Fruit fly (Drosophila melanogaster) whole organism, embryonic: ENCODE results near the gene Sgs1.

Experiments
- Atf-2 ChIP-seq: fragments of 200-800 bp; sonication (Bioruptor generic); optimal IDR thresholded peaks from 2 replicates; lab custom pipeline; 2016; ENCODE audit warnings: missing biosample characterization, missing genetic modification characterization
- Awh ChIP-seq: fragments of 200-800 bp; sonication (Bioruptor generic); IDR thresholded peaks from 2 replicates; pipeline ENCODE4, ENCODE4 v1.3.6; 2022; ENCODE audit warnings: missing biosample characterization, missing genetic modification characterization
- Blimp-1 ChIP-seq: fragments of 200-800 bp; sonication (Bioruptor generic); optimal IDR thresholded peaks from 3 replicates; lab custom pipeline; 2018; ENCODE audit warnings: missing biosample characterization, missing genetic modification characterization, mild to moderate bottlenecking, moderate library complexity, missing genetic modification reagents
- CG10565 ChIP-seq: fragments of 200-800 bp; sonication (Bioruptor generic); optimal IDR thresholded peaks from 3 replicates; lab custom pipeline; 2016; ENCODE audit warnings: missing biosample characterization, mild to moderate bottlenecking, missing genetic modification characterization
- CG10654 ChIP-seq: fragments of 200-800 bp; sonication (Bioruptor generic); optimal IDR thresholded peaks from 2 replicates; lab custom pipeline; 2016; ENCODE audit warnings: missing biosample characterization, missing genetic modification characterization
- CG12219 ChIP-seq: fragments of 200-800 bp; sonication (Bioruptor generic); optimal IDR thresholded peaks from 3 replicates; lab custom pipeline; 2018; ENCODE audit warnings: missing biosample characterization, mild to moderate bottlenecking, missing genetic modification characterization
- CG13287 ChIP-seq: fragments of 200-800 bp; sonication (Bioruptor generic); IDR thresholded peaks from 2 replicates; pipeline ENCODE4 v1.3.6; 2022; ENCODE audit warnings: missing biosample characterization, missing genetic modification characterization; ENCODE audit not compliant: partially characterized antibody
- CG13296 ChIP-seq: fragments of 200-800 bp; sonication (Bioruptor generic); optimal IDR thresholded peaks from 3 replicates; lab custom pipeline; 2018; ENCODE audit warnings: missing biosample characterization, mild to moderate bottlenecking, missing genetic modification characterization
- CG14965 ChIP-seq: fragments of 200-800 bp; sonication (Bioruptor generic); optimal IDR thresholded peaks from 2 replicates; lab custom pipeline; 2016; ENCODE audit warnings: missing biosample characterization, missing genetic modification characterization, borderline replicate concordance
- CG15514 ChIP-seq: fragments of 200-800 bp; sonication (Bioruptor generic); optimal IDR thresholded peaks from 3 replicates; lab custom pipeline; 2017; ENCODE audit warnings: missing biosample characterization, missing genetic modification characterization, mild to moderate bottlenecking, moderate library complexity, missing genetic modification reagents
- CG1603 ChIP-seq: fragments of 200-800 bp; sonication (Bioruptor generic); optimal IDR thresholded peaks from 2 replicates; lab custom pipeline; 2019; ENCODE audit warnings: missing biosample characterization, mild to moderate bottlenecking, missing genetic modification characterization, moderate library complexity
- CG17186 ChIP-seq: fragments of 200-800 bp; sonication (Bioruptor generic); optimal IDR thresholded peaks from 3 replicates; lab custom pipeline; 2017; ENCODE audit warnings: missing biosample characterization, missing genetic modification reagents, missing genetic modification characterization
- CG17912 ChIP-seq: fragments of 200-800 bp; sonication (Bioruptor generic); optimal IDR thresholded peaks from 2 replicates; lab custom pipeline; 2018; ENCODE audit warnings: missing biosample characterization, mild to moderate bottlenecking, missing genetic modification characterization
- CG18599 ChIP-seq: fragments of 200-800 bp; sonication (Bioruptor generic); optimal IDR thresholded peaks from 3 replicates; lab custom pipeline; 2017; ENCODE audit warnings: missing biosample characterization, missing genetic modification characterization, mild to moderate bottlenecking, moderate library complexity, missing genetic modification reagents
- CG30403 ChIP-seq: fragments of 200-800 bp; sonication (Bioruptor generic); optimal IDR thresholded peaks from 3 replicates; lab custom pipeline; 2016; ENCODE audit warnings: missing biosample characterization, missing genetic modification characterization
- CG33213 ChIP-seq: fragments of 200-800 bp; sonication (Bioruptor generic); optimal IDR thresholded peaks from 3 replicates; lab custom pipeline; 2016; ENCODE audit warnings: missing biosample characterization, missing genetic modification characterization
- CG3726 ChIP-seq: fragments of 200-800 bp; sonication (Bioruptor generic); IDR thresholded peaks from 3 replicates; pipeline ENCODE4, ENCODE4 v1.3.6; 2022; ENCODE audit warnings: missing biosample characterization, missing genetic modification characterization
- CG42726 ChIP-seq: fragments of 200-800 bp; sonication (Bioruptor generic); IDR thresholded peaks from 2 replicates; pipeline ENCODE4 v1.3.6; 2022; ENCODE audit warnings: missing biosample characterization, missing genetic modification characterization; ENCODE audit not compliant: partially characterized antibody
- CG4424 ChIP-seq: fragments of 200-800 bp; sonication (Bioruptor generic); optimal IDR thresholded peaks from 3 replicates; lab custom pipeline; 2016; ENCODE audit warnings: missing biosample characterization, missing genetic modification characterization
- CG5180 ChIP-seq: fragments of 200-800 bp; sonication (Bioruptor generic); optimal IDR thresholded peaks from 3 replicates; lab custom pipeline; 2017; ENCODE audit warnings: missing biosample characterization, missing genetic modification characterization, mild to moderate bottlenecking, moderate library complexity, missing genetic modification reagents
- CG7556 ChIP-seq: fragments of 200-800 bp; sonication (Bioruptor generic); optimal IDR thresholded peaks from 2 replicates; lab custom pipeline; 2017; ENCODE audit warnings: missing biosample characterization, mild to moderate bottlenecking, missing genetic modification characterization
- Dip3 ChIP-seq: fragments of 200-800 bp; sonication (Bioruptor generic); optimal IDR thresholded peaks from 3 replicates; lab custom pipeline; 2016; ENCODE audit warnings: missing biosample characterization, missing genetic modification characterization
- E2f1 ChIP-seq: fragments of 200-800 bp; sonication (Bioruptor generic); IDR thresholded peaks from 2 replicates; pipeline ENCODE4 v1.3.6; 2022; ENCODE audit warnings: missing biosample characterization, missing genetic modification characterization
- Ets97D ChIP-seq: fragments of 200-800 bp; sonication (Bioruptor generic); optimal IDR thresholded peaks from 3 replicates; lab custom pipeline; 2016; ENCODE audit warnings: missing biosample characterization, missing genetic modification characterization
- H15 ChIP-seq: fragments of 200-800 bp; sonication (Bioruptor generic); IDR thresholded peaks from 3 replicates; pipeline ENCODE4 v1.3.6; 2022; ENCODE audit warnings: missing biosample characterization, missing genetic modification characterization
- H2.0 ChIP-seq: fragments of 200-800 bp; sonication (Bioruptor generic); IDR thresholded peaks from 2 replicates; pipeline ENCODE4 v1.3.6; 2022; ENCODE audit warnings: missing biosample characterization, missing genetic modification characterization
- Hmx ChIP-seq: fragments of 200-800 bp; sonication (Bioruptor generic); optimal IDR thresholded peaks from 2 replicates; lab custom pipeline; 2016; ENCODE audit warnings: missing biosample characterization, missing genetic modification characterization
- Lim3 ChIP-seq: fragments of 200-800 bp; sonication (Bioruptor generic); IDR thresholded peaks from 2 replicates; pipeline ENCODE4 v1.3.6; 2022; ENCODE audit warnings: missing biosample characterization, missing genetic modification characterization
- Lpt ChIP-seq: fragments of >200 bp; optimal IDR thresholded peaks from 2 replicates; lab custom pipeline; 2018; ENCODE audit warnings: missing biosample characterization, missing genetic modification characterization
- Meics ChIP-seq: fragments of 200-800 bp; sonication (Bioruptor generic); optimal IDR thresholded peaks from 2 replicates; lab custom pipeline; 2017; ENCODE audit warnings: missing biosample characterization, mild to moderate bottlenecking, missing genetic modification characterization
- Nf-YB ChIP-seq: fragments of 200-800 bp; sonication (Bioruptor generic); optimal IDR thresholded peaks from 3 replicates; lab custom pipeline; 2019; ENCODE audit warnings: missing biosample characterization, mild to moderate bottlenecking, missing genetic modification characterization, moderate library complexity
- Usf ChIP-seq: fragments of 200-800 bp; sonication (Bioruptor generic); optimal IDR thresholded peaks from 2 replicates; lab custom pipeline; 2017; ENCODE audit warnings: missing genotype, missing biosample characterization, missing genetic modification characterization
- az2 ChIP-seq: fragments of 200-800 bp; sonication (Bioruptor generic); optimal IDR thresholded peaks from 3 replicates; lab custom pipeline; 2016; ENCODE audit warnings: missing biosample characterization, missing genetic modification characterization
- btn ChIP-seq: fragments of 200-800 bp; sonication (Bioruptor generic); optimal IDR thresholded peaks from 2 replicates; lab custom pipeline; 2016; ENCODE audit warnings: missing biosample characterization, missing genetic modification characterization
- crp ChIP-seq, 2 experiments: fragments of 200-800 bp; sonication (Bioruptor generic); optimal IDR thresholded peaks; 2 replicates in 1 of 2; 3 replicates in 1 of 2; lab custom pipeline; 2017; ENCODE audit warnings: missing biosample characterization in 2 of 2, missing genetic modification characterization in 2 of 2, mild to moderate bottlenecking in 1 of 2, moderate library complexity in 1 of 2
- kay ChIP-seq: fragments of 200-800 bp; sonication (Bioruptor generic); optimal IDR thresholded peaks from 2 replicates; lab custom pipeline; 2016; ENCODE audit warnings: missing biosample characterization, missing genetic modification characterization
- lilli ChIP-seq: fragments of 200-800 bp; sonication (Bioruptor generic); optimal IDR thresholded peaks from 3 replicates; lab custom pipeline; 2016; ENCODE audit warnings: missing biosample characterization, missing genetic modification characterization
- mam ChIP-seq: fragments of 200-800 bp; sonication (Bioruptor generic); optimal IDR thresholded peaks from 3 replicates; lab custom pipeline; 2016; ENCODE audit warnings: missing biosample characterization, missing genetic modification characterization
- nerfin-2 ChIP-seq: fragments of 200-800 bp; sonication (Bioruptor generic); IDR thresholded peaks from 2 replicates; pipeline ENCODE4 v1.3.6; 2022; ENCODE audit warnings: missing biosample characterization, missing genetic modification characterization; ENCODE audit not compliant: partially characterized antibody
- nmo ChIP-seq: fragments of 200-800 bp; sonication (Bioruptor generic); optimal IDR thresholded peaks from 2 replicates; lab custom pipeline; 2018; ENCODE audit warnings: missing biosample characterization, mild to moderate bottlenecking, missing genetic modification characterization, moderate library complexity
- oc ChIP-seq: fragments of 200-800 bp; sonication (Bioruptor generic); optimal IDR thresholded peaks from 2 replicates; lab custom pipeline; 2018; ENCODE audit warnings: missing biosample characterization, mild to moderate bottlenecking, missing genetic modification characterization, moderate library complexity
- peb ChIP-seq: fragments of 200-800 bp; sonication (Bioruptor generic); IDR thresholded peaks from 2 replicates; pipeline ENCODE4 v1.3.6; 2022; ENCODE audit warnings: missing biosample characterization, missing genetic modification characterization
- pnt ChIP-seq: fragments of 200-800 bp; sonication (Bioruptor generic); optimal IDR thresholded peaks from 3 replicates; lab custom pipeline; 2016; ENCODE audit warnings: missing biosample characterization, missing genetic modification characterization
- pros ChIP-seq: fragments of 200-800 bp; sonication (Bioruptor generic); optimal IDR thresholded peaks from 3 replicates; lab custom pipeline; 2019; ENCODE audit warnings: missing biosample characterization, mild to moderate bottlenecking, missing genetic modification characterization, moderate library complexity
- stc ChIP-seq: fragments of 200-800 bp; sonication (Bioruptor generic); IDR thresholded peaks from 2 replicates; pipeline ENCODE4 v1.3.6; 2022; ENCODE audit warnings: missing biosample characterization, missing genetic modification characterization
- tgo ChIP-seq: fragments of 200-800 bp; sonication (Bioruptor generic); IDR thresholded peaks from 3 replicates; pipeline ENCODE4 v1.3.6; 2022; ENCODE audit warnings: missing biosample characterization, missing genetic modification characterization
- vvl ChIP-seq: fragments of 200-800 bp; sonication (Bioruptor generic); IDR thresholded peaks from 2 replicates; pipeline ENCODE4 v1.3.6; 2022; ENCODE audit warnings: missing biosample characterization, missing genetic modification characterization
- wor ChIP-seq: fragments of 200-800 bp; sonication (Bioruptor generic); IDR thresholded peaks from 2 replicates; pipeline ENCODE4 v1.3.6; 2022; ENCODE audit warnings: missing biosample characterization, missing genetic modification characterization
- yki ChIP-seq: fragments of >200 bp; optimal IDR thresholded peaks from 3 replicates; lab custom pipeline; 2018

Gene Sgs1

DNA sequence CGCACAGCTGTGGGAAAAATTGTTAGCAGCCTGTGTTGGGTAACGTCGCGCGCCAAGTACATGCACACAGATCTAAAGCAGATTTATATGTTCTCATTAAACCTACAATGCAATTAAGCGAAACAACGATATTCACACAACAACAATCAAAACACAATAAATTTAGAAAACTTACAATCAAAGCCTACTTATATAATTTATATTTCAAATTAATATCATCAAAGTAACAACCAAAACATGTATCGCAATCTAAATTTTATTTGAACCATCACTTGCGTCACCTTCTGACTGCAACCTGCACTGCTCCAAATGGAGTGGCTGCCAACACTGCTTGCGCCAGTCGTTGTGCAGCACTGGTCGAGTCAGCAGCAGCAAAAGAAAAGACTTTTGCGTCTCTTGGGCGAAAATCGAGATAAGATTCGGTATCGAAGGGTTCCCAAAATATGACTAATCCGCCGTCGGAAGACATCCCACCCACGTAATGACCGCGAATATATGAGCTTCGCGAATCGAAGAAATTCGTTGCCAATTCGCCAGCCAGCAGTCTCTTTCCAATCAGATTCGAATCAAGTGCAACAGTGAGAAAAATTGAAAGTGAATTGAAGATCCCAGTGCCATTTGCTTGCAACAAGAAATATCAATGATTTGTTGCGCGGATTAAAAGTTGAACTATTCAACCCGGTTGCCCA, 44.2 kb downstream of the Sgs1 start, which contains the start of the genes CG8892 and CG34126 (continued):
- peak; percentile 92 for TF ChIP-seq H2.0 (GFP tag; lab: Robert Waterston, UW)
- no peak for TF ChIP-seq Lpt (GFP tag; lab: Kevin White, UChicago)
- TF ChIP-seq H15 (GFP tag; lab: Robert Waterston, UW) = peak; percentile 96
- peak; percentile 92 for TF ChIP-seq Ets97D (GFP tag; lab: Kevin White, UChicago)
- peak; percentile 98 for TF ChIP-seq CG10654 (GFP tag; lab: Kevin White, UChicago)
- peak; percentile 94 for TF ChIP-seq Atf-2 (GFP tag; lab: Kevin White, UChicago)
- TF ChIP-seq Dip3 = peak; percentile 98
- TF ChIP-seq CG33213 (GFP tag; lab: Kevin White, UChicago) = peak; percentile 87
- TF ChIP-seq CG18599 (GFP tag; lab: Kevin White, UChicago) = peak; percentile 98
- TF ChIP-seq oc (tag; lab: Kevin White, UChicago) = peak; percentile 89
- peak; percentile 94 for TF ChIP-seq Hmx (GFP tag; lab: Kevin White, UChicago)
- TF ChIP-seq E2f1 (GFP tag; lab: Robert Waterston, UW) = peak; percentile 94
- TF ChIP-seq CG12219 (GFP tag; lab: Kevin White, UChicago) = peak; percentile 86
- TF ChIP-seq CG5180 (GFP tag; lab: Kevin White, UChicago) = peak; percentile 86
- peak; percentile 100 for TF ChIP-seq CG30403 (GFP tag; lab: Kevin White, UChicago)
- peak; percentile 82 for TF ChIP-seq CG17912 (GFP tag; lab: Kevin White, UChicago)
- TF ChIP-seq Awh (GFP tag; lab: Robert Waterston, UW) = peak; percentile 81
- peak; percentile 94 for TF ChIP-seq wor
- peak; percentile 97 for TF ChIP-seq Meics (GFP tag; lab: Kevin White, UChicago)
- TF ChIP-seq pros (GFP tag; lab: Kevin White, UChicago) = peak; percentile 51
- peak; percentile 97 for TF ChIP-seq pnt
- peak; percentile 96 for TF ChIP-seq kay (GFP tag; lab: Kevin White, UChicago)
- peak; percentile 30; the same call in 1 of the 2 replicates for TF ChIP-seq CG13287 (GFP tag; lab: Robert Waterston, UW)
- peak; percentile 92 for TF ChIP-seq CG10565 (GFP tag; lab: Kevin White, UChicago)
- peak; percentile 95 for TF ChIP-seq CG17186 (GFP tag; lab: Kevin White, UChicago)
- peak; percentile 85 for TF ChIP-seq CG1603
- TF ChIP-seq CG7556 = peak; percentile 97
- peak; percentile 93 for TF ChIP-seq CG15514 (GFP tag; lab: Kevin White, UChicago)
- TF ChIP-seq az2 = peak; percentile 98
- peak; percentile 93 for TF ChIP-seq peb
- peak; percentile 98 for TF ChIP-seq mam (GFP tag; lab: Kevin White, UChicago)
- peak; percentile 98 for TF ChIP-seq lilli (GFP tag; lab: Kevin White, UChicago)
- peak; percentile 97 for TF ChIP-seq tgo (GFP tag; lab: Robert Waterston, UW)
- peak; percentile 96 for TF ChIP-seq CG13296
- peak; percentile 92; the same call in 2 of the 3 replicates for TF ChIP-seq CG3726 (GFP tag; lab: Robert Waterston, UW)
- peak; percentile 98 for TF ChIP-seq nmo
- TF ChIP-seq crp (GFP tag; optimal IDR thresholded peaks at IDR 0.05; lab: Kevin White, UChicago) = peak; percentile 84 to 94
- TF ChIP-seq btn = peak; percentile 64
- peak; percentile 96 for TF ChIP-seq vvl (GFP tag; lab: Robert Waterston, UW)
- peak; percentile 88 for TF ChIP-seq stc (GFP tag; lab: Robert Waterston, UW)
- peak; percentile 61 for TF ChIP-seq CG14965 (GFP tag; lab: Kevin White, UChicago)
- TF ChIP-seq Lim3 (GFP tag; lab: Robert Waterston, UW) = peak; percentile 83
- peak; percentile 92 for TF ChIP-seq Blimp-1
- peak; percentile 99 for TF ChIP-seq CG4424
- peak; percentile 98 for TF ChIP-seq Usf (GFP tag; lab: Kevin White, UChicago)
- TF ChIP-seq Nf-YB (GFP tag; lab: Kevin White, UChicago) = peak; percentile 81
- TF ChIP-seq CG42726 = peak; percentile 73
- 0 out of 2 replicates have a peak, but pooled peaks have one; percentile 25 for TF ChIP-seq nerfin-2
- TF ChIP-seq yki = no peak
